Fruit fly (Drosophila melanogaster) whole organism, pupa: Measurements from ENCODE around the gene nolo.

Experiments used
- CG10348 ChIP-seq: fragments of 200-800 bp; sonication (Bioruptor generic); IDR thresholded peaks from 2 replicates; pipeline ENCODE4 v1.3.6; 2022; ENCODE audit warnings: missing biosample characterization, missing genetic modification characterization
- CG12605 ChIP-seq: fragments of 200-800 bp; sonication (Bioruptor generic); IDR thresholded peaks from 2 replicates; pipeline ENCODE4 v1.3.6; 2022; ENCODE audit warnings: missing biosample characterization, missing genetic modification characterization
- CG13204 ChIP-seq: fragments of 200-800 bp; sonication (Bioruptor generic); optimal IDR thresholded peaks from 2 replicates; lab custom pipeline; 2018; ENCODE audit warnings: missing biosample characterization, mild to moderate bottlenecking, missing genetic modification characterization, moderate library complexity
- CG14655 ChIP-seq: fragments of 200-800 bp; sonication (Bioruptor generic); optimal IDR thresholded peaks from 3 replicates; lab custom pipeline; 2017; ENCODE audit warnings: mild to moderate bottlenecking, missing biosample characterization, missing genetic modification reagents, missing genetic modification characterization
- CG15710 ChIP-seq: fragments of 200-800 bp; sonication (Bioruptor generic); optimal IDR thresholded peaks from 2 replicates; lab custom pipeline; 2018; ENCODE audit warnings: missing biosample characterization, mild to moderate bottlenecking, missing genetic modification characterization, moderate library complexity
- CG17806 ChIP-seq: fragments of 200-800 bp; sonication (Bioruptor generic); optimal IDR thresholded peaks from 2 replicates; lab custom pipeline; 2018; ENCODE audit warnings: missing biosample characterization, mild to moderate bottlenecking, missing genetic modification characterization, moderate library complexity
- CG32121 ChIP-seq: fragments of 200-800 bp; sonication (Bioruptor generic); IDR thresholded peaks from 2 replicates; pipeline ENCODE4 v1.3.6; 2022; ENCODE audit warnings: missing biosample characterization, missing genetic modification characterization
- CG34367 ChIP-seq: fragments of 200-800 bp; sonication (Bioruptor generic); optimal IDR thresholded peaks from 2 replicates; lab custom pipeline; 2018; ENCODE audit warnings: missing biosample characterization, mild to moderate bottlenecking, missing genetic modification characterization
- CG4496 ChIP-seq: fragments of 200-800 bp; sonication (Bioruptor generic); IDR thresholded peaks from 3 replicates; pipeline ENCODE4 v1.3.6; 2022; ENCODE audit warnings: missing biosample characterization, missing genetic modification characterization
- CG8159 ChIP-seq: fragments of 200-800 bp; sonication (Bioruptor generic); optimal IDR thresholded peaks from 3 replicates; lab custom pipeline; 2018; ENCODE audit warnings: missing biosample characterization, mild to moderate bottlenecking, missing genetic modification characterization, moderate library complexity
- CG8301 ChIP-seq: fragments of 200-800 bp; sonication (Bioruptor generic); optimal IDR thresholded peaks from 2 replicates; lab custom pipeline; 2018; ENCODE audit warnings: missing biosample characterization, mild to moderate bottlenecking, missing genetic modification characterization
- D1 ChIP-seq: fragments of 200-800 bp; sonication (Bioruptor generic); optimal IDR thresholded peaks from 2 replicates; lab custom pipeline; 2018; ENCODE audit warnings: missing biosample characterization, mild to moderate bottlenecking, missing genetic modification characterization, moderate library complexity
- EcR ChIP-seq: fragments of 200-800 bp; sonication (Bioruptor generic); optimal IDR thresholded peaks from 3 replicates; lab custom pipeline; 2019; ENCODE audit warnings: missing biosample characterization, missing genetic modification characterization, mild to moderate bottlenecking, moderate library complexity, missing genetic modification reagents
- Ets98B ChIP-seq: fragments of 200-800 bp; sonication (Bioruptor generic); IDR thresholded peaks from 2 replicates; pipeline ENCODE4 v1.3.6; 2022; ENCODE audit warnings: missing biosample characterization, missing genetic modification characterization
- Pif1A ChIP-seq: fragments of 200-800 bp; sonication (Bioruptor generic); optimal IDR thresholded peaks from 3 replicates; lab custom pipeline; 2016; ENCODE audit warnings: missing biosample characterization, missing genetic modification characterization
- Pif1B ChIP-seq: fragments of 200-800 bp; sonication (Bioruptor generic); optimal IDR thresholded peaks from 3 replicates; lab custom pipeline; 2016; ENCODE audit warnings: missing biosample characterization, missing genetic modification characterization
- Snoo ChIP-seq: fragments of 200-800 bp; sonication (Bioruptor generic); optimal IDR thresholded peaks from 3 replicates; lab custom pipeline; 2017; ENCODE audit warnings: missing biosample characterization, mild to moderate bottlenecking, missing genetic modification characterization, inconsistent platforms
- fd96Ca ChIP-seq: fragments of 200-800 bp; sonication (Bioruptor generic); IDR thresholded peaks from 3 replicates; pipeline ENCODE4 v1.3.6; 2022; ENCODE audit warnings: missing biosample characterization, missing genetic modification characterization
- gl ChIP-seq: fragments of 200-800 bp; sonication (Bioruptor generic); optimal IDR thresholded peaks from 2 replicates; lab custom pipeline; 2018; ENCODE audit warnings: missing biosample characterization, mild to moderate bottlenecking, missing genetic modification characterization
- rn ChIP-seq: fragments of 200-800 bp; sonication (Bioruptor generic); IDR thresholded peaks from 2 replicates; pipeline ENCODE4 v1.3.6; 2022; ENCODE audit warnings: missing biosample characterization, missing genetic modification characterization

The nolo gene

dm6 chr2L:21764934-21765333 lies 81.0 kb downstream of the nolo start:
- TF ChIP-seq rn: no peak
- no peak for TF ChIP-seq fd96Ca
- no peak for TF ChIP-seq CG12605 (GFP tag; lab: Robert Waterston, UW)
- peak; percentile 57 for TF ChIP-seq EcR (GFP tag; lab: Kevin White, UChicago)

dm6 chr2L:21769461-21769860 lies 85.6 kb downstream of the nolo start:
- TF ChIP-seq CG10348 (GFP tag; lab: Robert Waterston, UW) (no peak), CG32121 (GFP tag; lab: Robert Waterston, UW) (no peak), CG4496 (GFP tag; lab: Robert Waterston, UW) (no peak), EcR (GFP tag; lab: Kevin White, UChicago) (no peak), CG17806 (no peak), CG13204 (GFP tag; lab: Kevin White, UChicago) (no peak), CG15710 (tag; lab: Kevin White, UChicago) (no peak), D1 (no peak), Pif1A (GFP tag; lab: Kevin White, UChicago) (no peak), CG12605 (GFP tag; lab: Robert Waterston, UW) (no peak), CG8301 (tag; lab: Kevin White, UChicago) (no peak), CG8159 (no peak), Pif1B (GFP tag; lab: Kevin White, UChicago) (no peak), CG14655 (GFP tag; lab: Kevin White, UChicago) (no peak), CG34367 (tag; lab: Kevin White, UChicago) (no peak), Ets98B (GFP tag; lab: Robert Waterston, UW) (no peak), Snoo (no peak), gl (tag; lab: Kevin White, UChicago) (no peak), fd96Ca (no peak)
- TF ChIP-seq, all 21 proteins: peak for 0
